Fruit fly (Drosophila melanogaster): Measurements from ENCODE around the gene Pdf.

DNA sequence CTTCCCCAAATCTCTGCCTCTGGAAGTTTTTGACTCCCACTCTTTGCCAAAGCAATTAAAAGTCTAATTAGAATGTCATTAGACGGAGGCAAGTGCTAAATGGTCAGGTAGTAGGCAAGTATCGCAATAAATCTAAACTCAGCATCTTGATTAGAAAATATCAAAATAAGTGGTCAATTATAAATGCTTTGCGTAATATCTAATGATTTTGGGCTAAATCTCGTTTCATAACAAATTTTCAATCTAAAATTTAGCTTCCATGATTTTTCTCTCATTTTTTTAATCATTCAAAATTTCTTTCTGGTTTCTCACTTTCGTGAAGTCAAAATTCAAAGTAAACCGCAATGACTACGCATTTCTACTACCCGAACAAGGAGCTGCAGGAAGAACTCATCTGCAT, 42.2 kb downstream of the Pdf start, which contains the start of gene Ald2:
- TF ChIP-seq CG8478 (optimal IDR thresholded peaks at IDR 0.05) (no peak), Dll (optimal IDR thresholded peaks at IDR 0.05) (no peak), usp (GFP tag; optimal IDR thresholded peaks at IDR 0.05) (no peak), psq (optimal IDR thresholded peaks at IDR 0.05) (no peak), pan (optimal IDR thresholded peaks at IDR 0.05) (no peak), EcR (GFP tag; optimal IDR thresholded peaks at IDR 0.05) (no peak)

All from whole organism.